Worm (Caenorhabditis elegans): ENCODE measurements around the gene T04C12.11.

The T04C12.11 gene

DNA sequence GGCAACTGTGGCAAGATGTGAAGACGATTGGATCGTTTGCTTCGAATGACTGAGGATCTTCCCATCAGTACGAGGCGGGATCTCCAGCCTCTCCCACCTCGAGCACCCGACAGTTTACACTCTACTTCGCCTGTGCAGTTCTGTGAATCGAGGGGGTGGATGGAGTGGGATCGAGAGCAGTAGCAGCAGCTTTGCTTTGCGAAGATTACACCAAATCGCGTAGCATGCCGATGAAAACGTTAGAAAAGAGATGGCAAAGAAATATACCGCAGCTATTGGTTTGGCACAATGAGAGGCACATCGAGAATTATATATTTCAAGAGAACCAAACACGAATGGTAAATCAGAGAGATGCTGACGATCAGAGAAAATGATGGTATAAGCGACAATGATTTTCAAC, 14.4 kb upstream of the T04C12.11 start, which contains the start of gene act-3 (continued):
- TF ChIP-seq php-3 (GFP tag; IDR thresholded peaks at IDR 0.05) (no peak), nhr-77 (tag; optimal IDR thresholded peaks at IDR 0.05) (no peak), lin-39 (tag; optimal IDR thresholded peaks at IDR 0.05) (no peak), aha-1 (tag) (peak; percentile 32), cey-2 (tag; optimal IDR thresholded peaks at IDR 0.05; ENCODE audit: borderline replicate concordance, insufficient read depth) (no peak), dve-1 (tag; optimal IDR thresholded peaks at IDR 0.05; ENCODE audit: insufficient read depth) (no peak), daf-16 (GFP tag; optimal IDR thresholded peaks at IDR 0.05) (peak in 1 of 2 experiments; percentile 47), daf-16 (tag; optimal IDR thresholded peaks at IDR 0.05) (no peak), ceh-82 (tag; optimal IDR thresholded peaks at IDR 0.05) (no peak), tra-1 (GFP tag; IDR thresholded peaks at IDR 0.05) (no peak), nhr-102 (tag; optimal IDR thresholded peaks at IDR 0.05) (no peak), lin-29 (GFP tag; IDR thresholded peaks at IDR 0.05) (no peak), F26F4.8 (GFP tag; conservative IDR thresholded peaks at IDR 0.05) (no peak), gei-8 (GFP tag; optimal IDR thresholded peaks at IDR 0.05) (no peak), nhr-28 (tag; optimal IDR thresholded peaks at IDR 0.05) (peak; percentile 22), lin-15B (tag; optimal IDR thresholded peaks at IDR 0.05) (no peak), attf-4 (tag; optimal IDR thresholded peaks at IDR 0.05) (no peak)

DNA sequence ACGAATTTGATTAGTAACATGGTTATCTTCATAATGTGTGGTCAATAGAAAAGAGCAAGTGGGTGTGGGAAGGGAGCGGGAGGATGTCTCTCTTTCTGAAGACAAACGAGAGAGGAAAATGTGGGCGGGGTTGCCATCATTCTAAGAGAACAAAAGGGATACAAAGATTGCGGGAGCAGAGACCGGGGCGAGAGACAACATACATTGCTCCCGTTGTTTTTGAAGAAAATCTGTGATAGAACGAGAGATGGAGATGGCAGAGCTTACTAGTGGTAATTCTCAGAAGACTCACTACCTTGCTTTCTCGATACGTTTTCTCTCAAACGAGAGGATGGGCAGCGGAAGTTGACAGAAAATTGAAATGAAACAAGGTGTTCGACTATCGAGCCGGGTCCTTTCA, 13.3 kb upstream of the T04C12.11 start:
- no peak for TF ChIP-seq nhr-102 (tag; optimal IDR thresholded peaks at IDR 0.05)

DNA sequence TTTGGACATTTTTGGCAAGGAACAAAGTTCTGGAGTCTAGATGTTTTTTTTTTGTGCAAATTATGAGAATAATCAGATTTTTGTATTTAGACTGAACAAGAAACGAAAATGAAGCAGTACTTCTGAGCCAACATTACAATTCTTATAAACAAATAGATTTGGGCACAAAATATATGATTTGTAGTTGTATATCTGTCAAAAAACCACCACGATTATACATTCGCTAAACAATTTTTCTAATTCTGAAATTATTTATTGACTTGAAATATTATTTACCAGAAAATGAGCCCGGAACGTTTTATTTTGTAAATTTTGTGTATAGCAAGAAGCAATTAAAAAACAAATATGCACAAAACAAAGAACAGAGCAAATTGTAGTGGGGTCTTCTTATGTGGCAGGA, 11.4 kb upstream of the T04C12.11 start:
- TF ChIP-seq lin-1 (GFP tag; IDR thresholded peaks at IDR 0.05) (no peak), daf-16 (GFP tag; optimal IDR thresholded peaks at IDR 0.05) (no peak), daf-16 (tag; optimal IDR thresholded peaks at IDR 0.05) (no peak), fos-1 (tag; optimal IDR thresholded peaks at IDR 0.05) (peak; percentile 22), zag-1 (tag; optimal IDR thresholded peaks at IDR 0.05) (no peak), lin-13 (GFP tag; optimal IDR thresholded peaks at IDR 0.05) (no peak)

DNA sequence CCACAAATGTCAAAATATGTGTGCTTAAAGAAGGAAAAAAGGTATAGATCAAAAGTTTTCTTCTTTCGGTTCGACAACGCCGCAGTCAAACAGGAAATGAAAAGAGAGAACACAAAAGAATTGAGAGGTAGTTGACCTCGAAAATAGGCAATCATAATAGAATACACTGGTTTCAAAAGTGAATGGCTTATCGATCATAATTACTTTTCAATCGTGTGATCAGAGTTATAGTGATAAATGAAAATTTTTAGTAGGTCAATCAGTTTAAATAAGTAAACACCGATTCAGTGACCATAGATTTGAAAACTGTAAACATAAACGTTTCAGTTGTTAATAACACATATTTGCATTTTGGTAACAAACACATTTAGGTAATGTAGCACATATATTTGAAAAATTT, 10.3 kb upstream of the T04C12.11 start:
- TF ChIP-seq hlh-30 (tag; optimal IDR thresholded peaks at IDR 0.05; ENCODE audit: insufficient read depth) (peak; percentile 40), nhr-28 (tag; optimal IDR thresholded peaks at IDR 0.05) (peak; percentile 89), sdz-12 (GFP tag; optimal IDR thresholded peaks at IDR 0.05) (no peak), zfp-2 (tag; optimal IDR thresholded peaks at IDR 0.05) (no peak), aha-1 (tag) (no peak), lsy-2 (tag; optimal IDR thresholded peaks at IDR 0.05) (peak in 1 of 2 experiments; percentile 27), nhr-6 (tag; optimal IDR thresholded peaks at IDR 0.05) (no peak), dpl-1 (GFP tag; optimal IDR thresholded peaks at IDR 0.05) (no peak), nhr-77 (tag; optimal IDR thresholded peaks at IDR 0.05) (peak; percentile 85), daf-12 (tag; optimal IDR thresholded peaks at IDR 0.05) (no peak), unc-130 (GFP tag; optimal IDR thresholded peaks at IDR 0.05) (no peak), unc-62 (GFP tag; optimal IDR thresholded peaks at IDR 0.05 in 1 of 2) (peak in 1 of 2 experiments; percentile 15), unc-62 (tag; optimal IDR thresholded peaks at IDR 0.05) (no peak), aly-2 (tag; optimal IDR thresholded peaks at IDR 0.05) (no peak), ztf-11 (tag; optimal IDR thresholded peaks at IDR 0.05) (no peak), dve-1 (tag; optimal IDR thresholded peaks at IDR 0.05; ENCODE audit: insufficient read depth) (peak; percentile 68), mdt-29 (GFP tag; IDR thresholded peaks at IDR 0.05) (no peak), ces-1 (GFP tag; optimal IDR thresholded peaks at IDR 0.05) (no peak), ZK546.5 (tag; optimal IDR thresholded peaks at IDR 0.05) (no peak), nhr-41 (GFP tag; IDR thresholded peaks at IDR 0.05) (no peak), hif-1 (tag; optimal IDR thresholded peaks at IDR 0.05) (no peak), fkh-10 (GFP tag; optimal IDR thresholded peaks at IDR 0.05) (no peak), dmd-9 (GFP tag; IDR thresholded peaks at IDR 0.05) (no peak), lin-13 (GFP tag; optimal IDR thresholded peaks at IDR 0.05) (no peak), Y5F2A.4 (GFP tag; optimal IDR thresholded peaks at IDR 0.05) (no peak), lin-1 (GFP tag; IDR thresholded peaks at IDR 0.05) (no peak), tra-1 (GFP tag; IDR thresholded peaks at IDR 0.05) (no peak), hlh-11 (tag; optimal IDR thresholded peaks at IDR 0.05) (peak; percentile 60), egl-43 (GFP tag; IDR thresholded peaks at IDR 0.05) (no peak), pqm-1 (tag; optimal IDR thresholded peaks at IDR 0.05) (peak; percentile 69), lim-7 (GFP tag; IDR thresholded peaks at IDR 0.05) (no peak), snpc-4 (tag; optimal IDR thresholded peaks at IDR 0.05) (no peak), lir-3 (tag; optimal IDR thresholded peaks at IDR 0.05) (no peak)

Measured in whole organism, L4 larva.